Worm (Caenorhabditis elegans) whole organism, midembryonic: ENCODE measurements around the gene ZK228.13.

ENCODE experiments used
- flt-1 ChIP-seq: fragments of 200-800 bp; sonication (Bioruptor generic); IDR thresholded peaks from 2 replicates; pipeline ENCODE4 v1.3.6; 2022; ENCODE audit warnings: missing genetic modification characterization, missing compliant biosample characterization
- med-1 ChIP-seq: sonication (generic microtip); optimal IDR thresholded peaks from 2 replicates; lab custom pipeline; 2017; ENCODE audit warnings: missing genetic modification characterization, mild to moderate bottlenecking, missing compliant biosample characterization, antibody characterized with exemption, missing genetic modification reagents; ENCODE audit not compliant: insufficient read depth
- ztf-29 ChIP-seq: fragments of 200-800 bp; sonication (Bioruptor generic); IDR thresholded peaks from 2 replicates; pipeline ENCODE4 v1.3.6; 2022; ENCODE audit warnings: missing genetic modification reagents, missing genetic modification characterization, missing compliant biosample characterization

- no peak for TF ChIP-seq ztf-29 (GFP tag; lab: Robert Waterston, UW)
- TF ChIP-seq flt-1 (GFP tag; lab: Robert Waterston, UW), result no peak
- TF ChIP-seq med-1 (GFP tag; lab: Kevin White, UChicago), result no peak
Observed at ce11 chrV:18487158-18487557, 19.2 kb upstream of the ZK228.13 start, which contains the start of gene Y51A2D.18.
